Fruit fly (Drosophila melanogaster) whole organism, pupa: Measurements from ENCODE around the gene CG15025.

Experiments used
- CG9948 ChIP-seq: fragments of 200-800 bp; sonication (Bioruptor generic); optimal IDR thresholded peaks from 2 replicates; lab custom pipeline; 2018; ENCODE audit warnings: missing biosample characterization, mild to moderate bottlenecking, missing genetic modification characterization, moderate library complexity
- Snoo ChIP-seq: fragments of 200-800 bp; sonication (Bioruptor generic); optimal IDR thresholded peaks from 3 replicates; lab custom pipeline; 2017; ENCODE audit warnings: missing biosample characterization, mild to moderate bottlenecking, missing genetic modification characterization, inconsistent platforms
- fd96Ca ChIP-seq: fragments of 200-800 bp; sonication (Bioruptor generic); IDR thresholded peaks from 3 replicates; pipeline ENCODE4 v1.3.6; 2022; ENCODE audit warnings: missing biosample characterization, missing genetic modification characterization
- rn ChIP-seq: fragments of 200-800 bp; sonication (Bioruptor generic); IDR thresholded peaks from 2 replicates; pipeline ENCODE4 v1.3.6; 2022; ENCODE audit warnings: missing biosample characterization, missing genetic modification characterization

DNA sequence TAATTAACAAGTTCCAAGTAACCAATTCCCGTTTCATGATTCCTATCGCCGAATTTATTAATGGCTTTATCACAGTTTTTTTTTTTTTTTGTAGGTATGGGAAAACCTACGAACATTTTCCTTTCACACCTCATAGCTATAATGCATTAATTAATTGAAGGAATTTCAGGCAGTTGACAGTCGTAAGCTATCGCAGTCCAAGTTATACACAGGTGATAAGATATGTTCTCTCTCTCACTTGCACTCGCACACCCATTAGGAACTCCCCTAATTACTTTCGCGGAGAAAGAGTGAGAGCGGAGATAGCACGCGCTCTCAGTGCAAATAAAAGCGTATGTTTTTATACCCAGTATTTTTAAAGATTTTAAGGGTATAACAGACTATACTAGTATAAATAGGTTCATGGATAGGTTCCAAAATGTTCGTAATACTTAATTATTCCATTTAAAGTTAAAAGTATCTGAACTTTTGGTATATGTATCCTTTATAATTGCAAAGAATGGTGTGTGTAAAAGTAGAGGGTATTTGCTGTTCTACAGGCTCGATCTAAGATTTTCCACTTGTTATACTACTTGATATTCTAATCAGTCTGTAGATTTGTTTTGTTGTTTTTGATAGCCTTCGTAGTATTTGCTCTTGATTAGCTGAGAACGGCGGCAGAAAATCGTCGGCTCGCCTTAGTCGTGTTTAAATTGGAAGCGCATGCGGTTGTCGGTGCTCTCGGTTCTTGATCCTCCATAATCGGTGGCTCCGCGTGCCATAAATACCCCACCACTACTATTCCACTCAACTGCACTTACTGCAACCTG, 30.3 kb downstream of the CG15025 start, which contains the start of gene Dys:
- no peak for TF ChIP-seq rn (GFP tag; lab: Robert Waterston, UW)
- no peak for TF ChIP-seq CG9948 (tag; lab: Kevin White, UChicago)
- TF ChIP-seq Snoo (tag; lab: Kevin White, UChicago) = no peak
- TF ChIP-seq fd96Ca = no peak
